Worm (Caenorhabditis elegans): ENCODE measurements around the gene W06G6.17.
"Not testable (repeated sequence)": the region's sequence is repeated elsewhere in the genome, so short reads cannot be mapped to it uniquely, and the experiment has no call there.

Gene W06G6.17

ce11 chrV:16671190-16671589, 26.1 kb upstream of the W06G6.17 start, which contains the start of gene str-61:
str-61 (minus strand) TSS chrV:16671290.
- TF ChIP-seq mes-2 (tag; optimal IDR thresholded peaks at IDR 0.05; ENCODE audit: poor library complexity, severe bottlenecking) (no peak), aha-1 (tag) (peak; percentile 6)

ce11 chrV:16668473-16668872, 23.4 kb upstream of the W06G6.17 start, which contains the start of gene F14F8.9:
F14F8.9 (minus strand) TSS chrV:16668573.
- TF ChIP-seq daf-12 (tag; optimal IDR thresholded peaks at IDR 0.05) (no peak), F49E8.2 (tag; optimal IDR thresholded peaks at IDR 0.05; ENCODE audit: borderline replicate concordance) (no peak), R02D3.7 (tag; optimal IDR thresholded peaks at IDR 0.05) (no peak), T20F7.1 (GFP tag; optimal IDR thresholded peaks at IDR 0.05) (no peak), nhr-11 (tag; optimal IDR thresholded peaks at IDR 0.05) (no peak), D1046.2 (GFP tag; IDR thresholded peaks at IDR 0.05) (no peak), fkh-10 (GFP tag; optimal IDR thresholded peaks at IDR 0.05) (no peak), ztf-7 (tag; optimal IDR thresholded peaks at IDR 0.05) (no peak), egl-43 (GFP tag; IDR thresholded peaks at IDR 0.05) (no peak), tra-1 (GFP tag; IDR thresholded peaks at IDR 0.05) (no peak), daf-16 (GFP tag; optimal IDR thresholded peaks at IDR 0.05) (no peak), daf-16 (tag; optimal IDR thresholded peaks at IDR 0.05) (no peak), dmd-8 (GFP tag; IDR thresholded peaks at IDR 0.05) (no peak)

- TF ChIP-seq jun-1 (tag; optimal IDR thresholded peaks at IDR 0.05) = no peak
- no peak for TF ChIP-seq hif-1 (tag; optimal IDR thresholded peaks at IDR 0.05)
- no peak for TF ChIP-seq sdz-12 (GFP tag; optimal IDR thresholded peaks at IDR 0.05)
- no peak for TF ChIP-seq dve-1 (tag; optimal IDR thresholded peaks at IDR 0.05; ENCODE audit: insufficient read depth)
- no peak for TF ChIP-seq nhr-111 (GFP tag; optimal IDR thresholded peaks at IDR 0.05)
- TF ChIP-seq nhr-77 (tag; optimal IDR thresholded peaks at IDR 0.05) = no peak
- no peak for TF ChIP-seq nhr-28 (tag; optimal IDR thresholded peaks at IDR 0.05)
- TF ChIP-seq skn-1 (tag; optimal IDR thresholded peaks at IDR 0.05) = no peak
- no peak for TF ChIP-seq ces-1 (GFP tag; optimal IDR thresholded peaks at IDR 0.05)
- no peak for TF ChIP-seq egl-43 (GFP tag; IDR thresholded peaks at IDR 0.05)
- no peak for TF ChIP-seq ceh-28 (tag; optimal IDR thresholded peaks at IDR 0.05)
- no peak for TF ChIP-seq nhr-237 (tag; optimal IDR thresholded peaks at IDR 0.05)
- no peak for TF ChIP-seq madf-9 (GFP tag; conservative IDR thresholded peaks at IDR 0.05)
- no peak for TF ChIP-seq nhr-11 (tag; optimal IDR thresholded peaks at IDR 0.05)
- TF ChIP-seq T20F7.1 (GFP tag; optimal IDR thresholded peaks at IDR 0.05) = no peak
- TF ChIP-seq dmd-9 (GFP tag; IDR thresholded peaks at IDR 0.05) = no peak
- TF ChIP-seq fos-1 (tag; optimal IDR thresholded peaks at IDR 0.05) = no peak
These were observed 21.6 kb upstream of the W06G6.17 start, which contains the start of gene F14F8.14 for ce11 chrV:16666647-16667046. F14F8.14 (minus strand) TSS chrV:16666747.

- TF ChIP-seq madf-5 (GFP tag; IDR thresholded peaks at IDR 0.05); mep-1 (tag; optimal IDR thresholded peaks at IDR 0.05); nhr-77 (tag; optimal IDR thresholded peaks at IDR 0.05): not testable (repeated sequence)
These were observed 15.8 kb upstream of the W06G6.17 start, which contains the start of gene Y70C5B.2 for ce11 chrV:16660816-16661215. Y70C5B.2 (minus strand) TSS chrV:16660916.

- not testable (repeated sequence) for TF ChIP-seq skn-1 (tag; optimal IDR thresholded peaks at IDR 0.05); tag-97 (GFP tag; IDR thresholded peaks at IDR 0.05); daf-16 (GFP tag; optimal IDR thresholded peaks at IDR 0.05); daf-16 (tag; optimal IDR thresholded peaks at IDR 0.05)
These were observed 9.2 kb upstream of the W06G6.17 start, which contains the start of gene W06G6.15 for ce11 chrV:16654242-16654641. W06G6.15 (plus strand) TSS chrV:16654542.

- not testable (repeated sequence) for TF ChIP-seq egl-43 (GFP tag; IDR thresholded peaks at IDR 0.05); mxl-2 (GFP tag; conservative IDR thresholded peaks at IDR 0.05); madf-5 (GFP tag; IDR thresholded peaks at IDR 0.05)
These were observed 4.1 kb upstream of the W06G6.17 start, which contains the start of gene W06G6.11 for ce11 chrV:16649200-16649599. W06G6.11 (minus strand) TSS chrV:16649300.

All from whole organism, L4 larva.